Worm (Caenorhabditis elegans) whole organism, L2 larva: ENCODE data around the gene wdr-48.

Source experiments
- C34F6.9 ChIP-seq: fragments of 150-350 bp; optimal IDR thresholded peaks from 2 replicates; lab custom pipeline; 2014; ENCODE audit warnings: missing biosample characterization, missing genetic modification characterization
- F13H6.1 ChIP-seq: sonication (generic microtip); optimal IDR thresholded peaks from 2 replicates; lab custom pipeline; 2016; ENCODE audit warnings: missing genetic modification characterization, missing compliant biosample characterization
- R02D3.7 ChIP-seq: fragments of 150-350 bp; optimal IDR thresholded peaks from 2 replicates; lab custom pipeline; 2014; ENCODE audit warnings: missing biosample characterization, missing genetic modification characterization
- alr-1 ChIP-seq: fragments of 150-350 bp; optimal IDR thresholded peaks from 2 replicates; lab custom pipeline; 2014; ENCODE audit warnings: missing biosample characterization, missing genetic modification characterization
- ama-1 ChIP-seq: fragments of 150-350 bp; optimal IDR thresholded peaks from 2 replicates; lab custom pipeline; 2018; ENCODE audit warnings: inconsistent platforms
- blmp-1 ChIP-seq: sonication (generic microtip); optimal IDR thresholded peaks from 2 replicates; lab custom pipeline; 2017; ENCODE audit warnings: missing genetic modification characterization, mild to moderate bottlenecking, missing compliant biosample characterization, antibody characterized with exemption, moderate library complexity; ENCODE audit not compliant: insufficient read depth
- ceh-16 ChIP-seq: fragments of 150-350 bp; optimal IDR thresholded peaks from 2 replicates; lab custom pipeline; 2014; ENCODE audit warnings: missing biosample characterization, missing genetic modification characterization
- crh-2 ChIP-seq: sonication (generic microtip); optimal IDR thresholded peaks from 2 replicates; lab custom pipeline; 2017; ENCODE audit warnings: missing biosample characterization, missing genetic modification characterization
- dmd-4 ChIP-seq: sonication (generic microtip); optimal IDR thresholded peaks from 2 replicates; lab custom pipeline; 2017; ENCODE audit warnings: missing biosample characterization, missing genetic modification characterization
- elt-1 ChIP-seq: fragments of 150-350 bp; optimal IDR thresholded peaks from 2 replicates; lab custom pipeline; 2014; ENCODE audit warnings: missing biosample characterization, missing genetic modification characterization
- fos-1 ChIP-seq: fragments of 150-350 bp; optimal IDR thresholded peaks from 2 replicates; lab custom pipeline; 2014; ENCODE audit warnings: missing biosample characterization, missing genetic modification characterization
- gmeb-1 ChIP-seq: fragments of 150-350 bp; optimal IDR thresholded peaks from 2 replicates; lab custom pipeline; 2014; ENCODE audit warnings: missing biosample characterization, missing genetic modification characterization
- lin-11 ChIP-seq: fragments of 150-350 bp; sonication (generic microtip); optimal IDR thresholded peaks from 2 replicates; lab custom pipeline; 2014; ENCODE audit warnings: missing biosample characterization, missing genetic modification characterization, inconsistent platforms, mixed read lengths
- lin-13 ChIP-seq: fragments of 150-350 bp; optimal IDR thresholded peaks from 2 replicates; lab custom pipeline; 2014; ENCODE audit warnings: missing biosample characterization, missing genetic modification reagents, missing genetic modification characterization
- lin-39 ChIP-seq: fragments of 150-350 bp; optimal IDR thresholded peaks from 2 replicates; lab custom pipeline; 2014; ENCODE audit warnings: missing biosample characterization, missing genetic modification reagents, missing genetic modification characterization
- lsy-2 ChIP-seq, 2 experiments: fragments of 150-350 bp in 1 of 2; sonication (generic microtip) in 1 of 2; optimal IDR thresholded peaks; 2 replicates each; lab custom pipeline; 2014 to 2017; ENCODE audit warnings: missing biosample characterization in 2 of 2, missing genetic modification characterization in 2 of 2
- mab-5 ChIP-seq: fragments of 150-350 bp; optimal IDR thresholded peaks from 2 replicates; lab custom pipeline; 2014; ENCODE audit warnings: missing biosample characterization, missing genetic modification characterization
- mbf-1 ChIP-seq: sonication (generic microtip); optimal IDR thresholded peaks from 2 replicates; lab custom pipeline; 2017; ENCODE audit warnings: missing biosample characterization, missing genetic modification characterization
- nhr-11 ChIP-seq: fragments of 150-350 bp; optimal IDR thresholded peaks from 2 replicates; lab custom pipeline; 2014; ENCODE audit warnings: missing biosample characterization, missing genetic modification characterization
- nhr-12 ChIP-seq: fragments of 150-350 bp; optimal IDR thresholded peaks from 2 replicates; lab custom pipeline; 2014; ENCODE audit warnings: missing biosample characterization, missing genetic modification characterization
- nhr-129 ChIP-seq: fragments of 150-350 bp; optimal IDR thresholded peaks from 2 replicates; lab custom pipeline; 2014; ENCODE audit warnings: missing biosample characterization, missing genetic modification characterization
- nhr-21 ChIP-seq: fragments of 150-350 bp; optimal IDR thresholded peaks from 2 replicates; lab custom pipeline; 2014; ENCODE audit warnings: missing biosample characterization, missing genetic modification characterization
- nhr-237 ChIP-seq: fragments of 150-350 bp; optimal IDR thresholded peaks from 2 replicates; lab custom pipeline; 2014; ENCODE audit warnings: missing biosample characterization, missing genetic modification characterization
- nhr-6 ChIP-seq: fragments of 150-350 bp; optimal IDR thresholded peaks from 2 replicates; lab custom pipeline; 2014; ENCODE audit warnings: missing biosample characterization, missing genetic modification characterization
- nhr-77 ChIP-seq: fragments of 150-350 bp; optimal IDR thresholded peaks from 2 replicates; lab custom pipeline; 2014; ENCODE audit warnings: missing biosample characterization, missing genetic modification characterization
- peb-1 ChIP-seq: fragments of 150-350 bp; optimal IDR thresholded peaks from 2 replicates; lab custom pipeline; 2014; ENCODE audit warnings: missing biosample characterization, missing genetic modification characterization
- sem-4 ChIP-seq: fragments of 150-350 bp; optimal IDR thresholded peaks from 2 replicates; lab custom pipeline; 2014; ENCODE audit warnings: missing biosample characterization, missing genetic modification reagents, missing genetic modification characterization
- sma-3 ChIP-seq: sonication (generic microtip); optimal IDR thresholded peaks from 2 replicates; lab custom pipeline; 2016; ENCODE audit warnings: missing genetic modification reagents, missing genetic modification characterization, missing compliant biosample characterization
- sma-9 ChIP-seq, 2 experiments: fragments of 150-350 bp in 1 of 2; sonication (generic microtip) in 1 of 2; optimal IDR thresholded peaks; 2 replicates each; lab custom pipeline; 2014 to 2016; ENCODE audit warnings: missing genetic modification characterization in 2 of 2, mild to moderate bottlenecking in 1 of 2, missing biosample characterization in 1 of 2, missing compliant biosample characterization in 1 of 2, missing genetic modification reagents in 1 of 2, moderate library complexity in 1 of 2
- snpc-4 ChIP-seq: fragments of 150-350 bp; optimal IDR thresholded peaks from 2 replicates; lab custom pipeline; 2014; ENCODE audit warnings: missing biosample characterization, missing genetic modification characterization
- unc-39 ChIP-seq: fragments of 150-350 bp; optimal IDR thresholded peaks from 2 replicates; lab custom pipeline; 2014; ENCODE audit warnings: missing biosample characterization, missing genetic modification characterization
- unc-55 ChIP-seq: fragments of 150-350 bp; sonication (generic microtip); optimal IDR thresholded peaks from 3 replicates; lab custom pipeline; 2014; ENCODE audit warnings: missing biosample characterization, missing genetic modification reagents, missing genetic modification characterization
- zag-1 ChIP-seq: fragments of 150-350 bp; optimal IDR thresholded peaks from 2 replicates; lab custom pipeline; 2014; ENCODE audit warnings: missing biosample characterization, missing genetic modification characterization
- ztf-1 ChIP-seq: fragments of 200-800 bp; sonication (Bioruptor generic); conservative IDR thresholded peaks from 2 replicates; pipeline ENCODE4 v1.3.6; 2022; ENCODE audit warnings: missing genetic modification characterization, missing compliant biosample characterization
- ztf-11 ChIP-seq: sonication (generic microtip); optimal IDR thresholded peaks from 2 replicates; lab custom pipeline; 2017; ENCODE audit warnings: missing biosample characterization, missing genetic modification characterization
- ztf-4 ChIP-seq: fragments of 150-350 bp; optimal IDR thresholded peaks from 2 replicates; lab custom pipeline; 2014; ENCODE audit warnings: missing biosample characterization, missing genetic modification characterization

The wdr-48 gene

DNA sequence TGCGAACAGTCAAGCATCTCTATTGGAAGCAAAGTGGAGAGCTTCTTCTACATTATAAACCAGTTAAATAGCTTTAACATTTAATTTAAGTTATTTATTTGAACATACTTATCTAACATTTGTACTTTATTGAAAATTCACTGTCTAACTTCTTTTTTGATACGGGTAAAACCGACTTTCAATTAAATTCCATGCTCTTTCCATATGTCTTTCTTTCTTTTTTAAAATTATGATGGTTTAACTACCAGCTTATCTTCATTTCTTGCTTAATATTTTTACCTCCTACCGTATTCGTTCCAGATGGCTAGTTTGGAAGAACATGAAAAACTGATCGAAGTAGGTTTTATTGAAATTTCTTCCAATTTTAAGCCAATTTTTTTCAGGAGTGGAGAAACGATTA, 2.8 kb downstream of the wdr-48 start, which contains the start of gene F35G12.12:
TSS of gene F35G12.12 (plus strand) at position 301 of the 400 bp plus-strand sequence.
- TF ChIP-seq unc-55 (GFP tag; lab: Kevin White, UChicago): no peak
- no peak for TF ChIP-seq nhr-12 (tag; lab: Kevin White, UChicago)
- no peak for TF ChIP-seq ztf-1
- TF ChIP-seq ztf-11 (tag; lab: Kevin White, UChicago): no peak
- TF ChIP-seq mab-5 (tag; lab: Kevin White, UChicago): no peak
- no peak for TF ChIP-seq nhr-129
- no peak for TF ChIP-seq mbf-1 (tag; lab: Kevin White, UChicago)
- no peak for TF ChIP-seq lin-39 (tag; lab: Kevin White, UChicago)
- no peak for TF ChIP-seq R02D3.7 (tag; lab: Kevin White, UChicago)
- no peak for TF ChIP-seq ama-1 (lab: Kevin White, UChicago)
- TF ChIP-seq nhr-6: no peak
- TF ChIP-seq unc-39 (tag; lab: Kevin White, UChicago): no peak
- no peak for TF ChIP-seq snpc-4 (tag; lab: Kevin White, UChicago)
- TF ChIP-seq sem-4 (tag; lab: Kevin White, UChicago): no peak
- TF ChIP-seq ztf-4 (tag; lab: Kevin White, UChicago): no peak
- no peak for TF ChIP-seq elt-1
- no peak for TF ChIP-seq peb-1 (tag; lab: Kevin White, UChicago)
- TF ChIP-seq, all 48 proteins: peak for 0

DNA sequence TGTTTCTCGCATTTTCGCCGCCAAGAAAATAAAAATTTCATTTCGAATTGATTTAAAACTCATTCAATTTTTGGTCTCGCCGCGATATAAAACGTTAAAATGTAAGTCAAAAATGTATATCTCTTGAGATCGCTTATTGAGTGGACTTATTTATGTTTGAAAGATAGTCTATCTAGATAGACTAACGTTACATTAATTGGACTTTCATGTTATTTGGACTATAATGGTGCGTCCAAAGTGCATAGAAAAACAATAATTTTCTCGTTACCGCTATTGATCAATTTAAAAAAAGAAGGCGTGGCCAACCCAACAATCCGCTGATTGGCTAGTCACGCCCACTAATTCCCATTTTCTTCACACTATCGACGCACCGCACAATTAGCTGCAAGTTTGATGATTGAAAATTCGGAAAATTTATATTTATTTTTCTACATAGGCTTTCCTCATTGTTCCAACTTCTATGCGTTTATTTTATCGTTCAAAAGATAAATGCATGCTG, 5.5 kb downstream of the wdr-48 start, which contains the start of gene F35G12.5:
TSS of gene F35G12.5 (plus strand) at position 51 of the 499 bp plus-strand sequence.
- TF ChIP-seq sem-4 (tag; lab: Kevin White, UChicago): no peak
- TF ChIP-seq ceh-16 (tag; lab: Kevin White, UChicago): no peak
- no peak for TF ChIP-seq zag-1
- no peak for TF ChIP-seq lin-11 (tag; lab: Kevin White, UChicago)
- no peak for TF ChIP-seq elt-1
- TF ChIP-seq, all 48 proteins: peak for 0

DNA sequence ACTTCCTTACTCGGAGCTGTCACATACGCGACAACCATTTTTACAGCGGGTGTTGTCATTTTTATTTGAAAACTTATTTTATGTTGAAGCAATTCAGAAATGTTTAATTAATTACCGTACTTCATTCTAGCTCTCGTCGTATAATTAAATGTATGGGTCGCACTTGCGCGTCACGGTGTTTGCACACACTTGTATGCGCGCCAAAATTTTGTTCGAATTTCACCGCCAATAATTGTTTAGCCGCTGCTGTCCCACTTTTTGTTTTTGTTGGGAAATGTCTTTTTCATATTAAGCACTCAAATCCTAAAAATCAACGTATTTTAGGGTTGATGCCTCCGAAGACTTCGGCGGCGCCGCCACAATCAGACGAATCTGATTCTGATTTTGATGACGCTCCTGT, 8.5 kb downstream of the wdr-48 start, which contains the start of the genes F35G12.7 and smc-4:
TSS of gene F35G12.7 (minus strand) at position 154 of the 400 bp plus-strand sequence.
TSS of gene smc-4 (plus strand) at position 325 of the 400 bp plus-strand sequence.
- TF ChIP-seq C34F6.9 (tag; lab: Kevin White, UChicago) (peak; percentile 69), nhr-237 (no peak), fos-1 (tag; lab: Kevin White, UChicago) (peak; percentile 31), ztf-11 (tag; lab: Kevin White, UChicago) (no peak), dmd-4 (tag; lab: Kevin White, UChicago) (no peak), R02D3.7 (tag; lab: Kevin White, UChicago) (no peak), sma-3 (peak; percentile 7), ztf-1 (no peak), zag-1 (no peak), blmp-1 (tag; lab: Kevin White, UChicago) (no peak), elt-1 (no peak), gmeb-1 (tag; lab: Kevin White, UChicago) (peak; percentile 81), mab-5 (tag; lab: Kevin White, UChicago) (no peak), peb-1 (tag; lab: Kevin White, UChicago) (no peak), lsy-2 (tag; optimal IDR thresholded peaks at IDR 0.05; lab: Kevin White, UChicago) (peak; percentile 80 to 95), nhr-21 (tag; lab: Kevin White, UChicago) (peak; percentile 29), nhr-129 (peak; percentile 69), nhr-77 (tag; lab: Kevin White, UChicago) (no peak), crh-2 (peak; percentile 37), sem-4 (tag; lab: Kevin White, UChicago) (no peak), lin-13 (no peak), nhr-11 (tag; lab: Kevin White, UChicago) (no peak), sma-9 (GFP tag; optimal IDR thresholded peaks at IDR 0.05; lab: Kevin White, UChicago) (peak; percentile 54), sma-9 (tag; optimal IDR thresholded peaks at IDR 0.05; lab: Kevin White, UChicago) (no peak), alr-1 (tag; lab: Kevin White, UChicago) (no peak), lin-11 (tag; lab: Kevin White, UChicago) (peak; percentile 38), nhr-12 (tag; lab: Kevin White, UChicago) (no peak), ceh-16 (tag; lab: Kevin White, UChicago) (no peak), unc-55 (GFP tag; lab: Kevin White, UChicago) (peak; percentile 72), F13H6.1 (peak; percentile 33)
